Worm (Caenorhabditis elegans): ENCODE data around the gene F55H2.5.

F55H2.5 gene

DNA sequence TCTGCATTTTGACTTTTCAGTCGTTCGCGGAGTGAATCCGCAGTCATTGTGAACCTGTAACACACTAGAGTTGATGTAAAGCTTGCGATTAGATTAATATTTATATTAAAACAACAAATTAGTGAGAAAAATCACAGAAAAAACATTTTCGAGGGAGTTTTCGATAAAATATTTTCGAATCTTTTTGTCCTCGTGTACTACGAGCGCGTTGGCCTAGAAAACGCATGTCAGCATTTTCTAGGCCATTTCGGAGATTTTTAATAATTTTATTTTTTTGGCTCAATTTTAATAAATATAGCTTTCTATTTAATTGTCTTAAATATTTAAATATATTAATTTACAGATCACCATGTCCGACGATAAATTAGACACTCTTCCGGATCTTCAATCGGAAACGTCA lies 45.8 kb upstream of the F55H2.5 start, which contains the start of gene B0464.9 (continued):
- TF ChIP-seq sptf-1 (tag; optimal IDR thresholded peaks at IDR 0.05) (no peak), ceh-90 (tag; optimal IDR thresholded peaks at IDR 0.05) (peak; percentile 91), mdl-1 (tag; optimal IDR thresholded peaks at IDR 0.05) (no peak), aly-2 (tag; optimal IDR thresholded peaks at IDR 0.05) (no peak), lin-39 (tag; optimal IDR thresholded peaks at IDR 0.05) (peak; percentile 5), nhr-76 (tag; optimal IDR thresholded peaks at IDR 0.05) (no peak), swsn-7 (tag; optimal IDR thresholded peaks at IDR 0.05) (peak; percentile 73), sup-37 (GFP tag; optimal IDR thresholded peaks at IDR 0.05) (no peak), lin-14 (GFP tag; optimal IDR thresholded peaks at IDR 0.05) (peak; percentile 70), aha-1 (tag; optimal IDR thresholded peaks at IDR 0.05) (no peak), fkh-8 (tag; optimal IDR thresholded peaks at IDR 0.05) (peak; percentile 58), isw-1 (GFP tag; IDR thresholded peaks at IDR 0.05) (peak; percentile 46), irx-1 (tag; optimal IDR thresholded peaks at IDR 0.05) (peak; percentile 90), jun-1 (tag; optimal IDR thresholded peaks at IDR 0.05) (no peak), C16A3.4 (tag; optimal IDR thresholded peaks at IDR 0.05) (peak; percentile 2), nhr-237 (tag; optimal IDR thresholded peaks at IDR 0.05) (no peak), Y116A8C.19 (tag; optimal IDR thresholded peaks at IDR 0.05; ENCODE audit: borderline replicate concordance) (peak; percentile 47), egl-13 (tag; optimal IDR thresholded peaks at IDR 0.05) (peak; percentile 78), nhr-77 (tag; optimal IDR thresholded peaks at IDR 0.05) (no peak), hlh-4 (tag; optimal IDR thresholded peaks at IDR 0.05) (peak; percentile 34), mef-2 (tag; optimal IDR thresholded peaks at IDR 0.05) (no peak), unc-86 (tag; optimal IDR thresholded peaks at IDR 0.05) (peak; percentile 48), nhr-11 (tag; optimal IDR thresholded peaks at IDR 0.05) (no peak), nhr-20 (tag; optimal IDR thresholded peaks at IDR 0.05) (peak; percentile 74), unc-62 (GFP tag; optimal IDR thresholded peaks at IDR 0.05) (no peak), egl-27 (tag; optimal IDR thresholded peaks at IDR 0.05) (no peak), nhr-19 (GFP tag; conservative IDR thresholded peaks at IDR 0.05) (peak; percentile 70), efl-3 (GFP tag; optimal IDR thresholded peaks at IDR 0.05) (no peak), ets-5 (GFP tag; IDR thresholded peaks at IDR 0.05) (no peak), ama-1 (optimal IDR thresholded peaks at IDR 0.05) (no peak), grh-1 (GFP tag; IDR thresholded peaks at IDR 0.05) (no peak), lir-3 (tag; optimal IDR thresholded peaks at IDR 0.05; ENCODE audit: poor library complexity) (peak; percentile 90), lin-13 (GFP tag; optimal IDR thresholded peaks at IDR 0.05) (no peak), nhr-71 (tag; optimal IDR thresholded peaks at IDR 0.05) (peak; percentile 84), mab-9 (GFP tag; IDR thresholded peaks at IDR 0.05) (no peak), rnt-1 (tag; optimal IDR thresholded peaks at IDR 0.05) (peak; percentile 95), zag-1 (tag; optimal IDR thresholded peaks at IDR 0.05) (no peak), hlh-17 (GFP tag; optimal IDR thresholded peaks at IDR 0.05; ENCODE audit: borderline replicate concordance) (no peak), ceh-82 (tag; optimal IDR thresholded peaks at IDR 0.05) (peak; percentile 31 to 66 (median 52)), snu-23 (GFP tag; optimal IDR thresholded peaks at IDR 0.05) (peak; percentile 72), hpl-2 (GFP tag; optimal IDR thresholded peaks at IDR 0.05) (no peak), C34B4.2 (tag; optimal IDR thresholded peaks at IDR 0.05) (no peak), efl-1 (optimal IDR thresholded peaks at IDR 0.05) (peak; percentile 49 to 63), efl-1 (GFP tag; optimal IDR thresholded peaks at IDR 0.05 in 1 of 2) (peak; percentile 70 to 95), ztf-4 (tag; optimal IDR thresholded peaks at IDR 0.05) (no peak), nhr-28 (tag; optimal IDR thresholded peaks at IDR 0.05) (no peak), elt-2 (tag; optimal IDR thresholded peaks at IDR 0.05) (peak; percentile 29), mep-1 (tag; optimal IDR thresholded peaks at IDR 0.05) (peak; percentile 74), C04F5.9 (tag; optimal IDR thresholded peaks at IDR 0.05) (peak; percentile 79), pax-3 (tag; optimal IDR thresholded peaks at IDR 0.05) (peak; percentile 67), sox-4 (tag; optimal IDR thresholded peaks at IDR 0.05) (peak; percentile 88), nhr-84 (tag; optimal IDR thresholded peaks at IDR 0.05) (no peak), skn-1 (tag; optimal IDR thresholded peaks at IDR 0.05) (peak; percentile 36), pag-3 (tag; optimal IDR thresholded peaks at IDR 0.05; ENCODE audit: borderline replicate concordance, insufficient read depth) (no peak)
